Fruit fly (Drosophila melanogaster): Measurements from ENCODE around the gene primo-2.

The primo-2 gene

dm6 chr3R:13686371-13687211 is 25.0 kb downstream of the primo-2 start, which contains the start of gene omd (continued):
- no peak for TF ChIP-seq Ssrp (tag; optimal IDR thresholded peaks at IDR 0.05)
- TF ChIP-seq CG5245 (GFP tag; optimal IDR thresholded peaks at IDR 0.05), result peak; percentile 33
- no peak for TF ChIP-seq Rx (GFP tag; IDR thresholded peaks at IDR 0.05)
- peak; percentile 52 for TF ChIP-seq en (GFP tag; optimal IDR thresholded peaks at IDR 0.05)
- no peak for TF ChIP-seq pan (optimal IDR thresholded peaks at IDR 0.05)
- peak in 1 of 2 experiments; percentile 43 for TF ChIP-seq pan (GFP tag; optimal IDR thresholded peaks at IDR 0.05 in 1 of 2, IDR thresholded peaks at IDR 0.05 in 1 of 2)
- peak; percentile 82 for TF ChIP-seq mirr (GFP tag; optimal IDR thresholded peaks at IDR 0.05)
- TF ChIP-seq onecut (GFP tag; IDR thresholded peaks at IDR 0.05), result peak; percentile 72
- no peak for TF ChIP-seq BEAF-32 (GFP tag; optimal IDR thresholded peaks at IDR 0.05)
- no peak for TF ChIP-seq dm (GFP tag; optimal IDR thresholded peaks at IDR 0.05)
- TF ChIP-seq slou (GFP tag; optimal IDR thresholded peaks at IDR 0.05), result peak; percentile 38
- peak in 1 of 3 experiments; percentile 55 for TF ChIP-seq lola (GFP tag; optimal IDR thresholded peaks at IDR 0.05)
- TF ChIP-seq Opbp (GFP tag; IDR thresholded peaks at IDR 0.05; ENCODE audit: partially characterized antibody), result no peak
- no peak for TF ChIP-seq hbn (GFP tag; IDR thresholded peaks at IDR 0.05; ENCODE audit: partially characterized antibody)
- TF ChIP-seq CG6272 (GFP tag; IDR thresholded peaks at IDR 0.05), result no peak
- TF ChIP-seq CG13123 (GFP tag; optimal IDR thresholded peaks at IDR 0.05), result peak; percentile 33
- TF ChIP-seq Elba2 (GFP tag; optimal IDR thresholded peaks at IDR 0.05), result no peak
- peak; percentile 83 for TF ChIP-seq CG10543 (GFP tag; optimal IDR thresholded peaks at IDR 0.05)
- no peak for TF ChIP-seq Lim3 (GFP tag; IDR thresholded peaks at IDR 0.05)
- peak; percentile 76 for TF ChIP-seq Optix (GFP tag; IDR thresholded peaks at IDR 0.05)
- TF ChIP-seq H2.0 (GFP tag; IDR thresholded peaks at IDR 0.05), result 0 out of 2 replicates have a peak, but pooled peaks have one; percentile 28
- TF ChIP-seq CG3407 (GFP tag; optimal IDR thresholded peaks at IDR 0.05), result peak; percentile 81
- TF ChIP-seq tna (GFP tag; IDR thresholded peaks at IDR 0.05; ENCODE audit: partially characterized antibody), result no peak
- peak; percentile 11 for TF ChIP-seq trem (tag; optimal IDR thresholded peaks at IDR 0.05)
- peak; percentile 54 for TF ChIP-seq Taf1 (GFP tag; IDR thresholded peaks at IDR 0.05)
- TF ChIP-seq Drgx (GFP tag; IDR thresholded peaks at IDR 0.05), result 0 out of 2 replicates have a peak, but pooled peaks have one; percentile 12
- TF ChIP-seq CG34224 (GFP tag; IDR thresholded peaks at IDR 0.05; ENCODE audit: partially characterized antibody), result no peak
- TF ChIP-seq CG34376 (GFP tag; optimal IDR thresholded peaks at IDR 0.05), result peak; percentile 96
- peak; percentile 61 for TF ChIP-seq CG12236 (GFP tag; optimal IDR thresholded peaks at IDR 0.05)
- peak; percentile 9 for TF ChIP-seq Dp (GFP tag; optimal IDR thresholded peaks at IDR 0.05)
- peak; percentile 44 for TF ChIP-seq CG10147 (GFP tag; optimal IDR thresholded peaks at IDR 0.05)
- no peak for TF ChIP-seq bigmax (GFP tag; optimal IDR thresholded peaks at IDR 0.05)
- peak; percentile 70 for TF ChIP-seq her (GFP tag; optimal IDR thresholded peaks at IDR 0.05)
- TF ChIP-seq Deaf1 (tag; optimal IDR thresholded peaks at IDR 0.05), result no peak
- peak; percentile 72 for TF ChIP-seq row (GFP tag; IDR thresholded peaks at IDR 0.05)
- TF ChIP-seq jumu (GFP tag; optimal IDR thresholded peaks at IDR 0.05), result peak; percentile 27
- TF ChIP-seq eve (GFP tag; optimal IDR thresholded peaks at IDR 0.05), result no peak
- peak; percentile 40; the same call in 1 of the 2 replicates for TF ChIP-seq CG31224 (GFP tag; IDR thresholded peaks at IDR 0.05)
- TF ChIP-seq Med (GFP tag), result peak; percentile 89
- no peak for TF ChIP-seq Oli (tag; optimal IDR thresholded peaks at IDR 0.05)
- TF ChIP-seq CG4730 (GFP tag; IDR thresholded peaks at IDR 0.05), result no peak
- peak; percentile 14 for TF ChIP-seq CG12744 (GFP tag; optimal IDR thresholded peaks at IDR 0.05)
- TF ChIP-seq gsb-n (tag; optimal IDR thresholded peaks at IDR 0.05), result no peak
- no peak for TF ChIP-seq CG13894 (tag; optimal IDR thresholded peaks at IDR 0.05)
- no peak for TF ChIP-seq twi (tag; optimal IDR thresholded peaks at IDR 0.05)
- peak; percentile 78; the same call in 2 of the 3 replicates for TF ChIP-seq ci (GFP tag; IDR thresholded peaks at IDR 0.05)
- TF ChIP-seq MBD-R2 (GFP tag; IDR thresholded peaks at IDR 0.05), result peak; percentile 37; the same call in 1 of the 2 replicates
- TF ChIP-seq NK7.1 (GFP tag; optimal IDR thresholded peaks at IDR 0.05), result peak; percentile 53
- TF ChIP-seq CG4707 (GFP tag; optimal IDR thresholded peaks at IDR 0.05), result peak; percentile 69

Measured in whole organism, embryonic.